Fruit fly (Drosophila melanogaster): ENCODE measurements around the gene CG15473.

Gene CG15473

DNA sequence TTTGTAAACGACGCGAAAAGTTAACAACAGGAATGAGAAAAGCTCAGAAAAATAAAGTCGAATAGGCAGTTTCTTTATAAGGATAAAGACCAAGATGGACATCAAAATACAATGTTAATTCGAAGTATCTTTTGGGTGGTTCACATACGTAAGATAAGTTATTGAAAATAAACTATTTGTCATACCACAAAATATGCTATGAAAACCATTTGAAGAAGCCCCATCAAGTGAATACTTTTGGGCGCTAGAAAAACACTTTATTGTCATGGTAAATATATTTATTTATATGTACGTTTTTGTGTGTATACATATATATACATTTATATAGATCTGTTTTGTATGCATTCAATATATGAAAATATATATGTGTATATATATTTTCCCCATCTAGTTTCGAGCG lies 3.6 kb upstream of the CG15473 start:
- TF ChIP-seq lz (GFP tag; optimal IDR thresholded peaks at IDR 0.05), result no peak
- no peak for TF ChIP-seq Hr39 (GFP tag; optimal IDR thresholded peaks at IDR 0.05)
- TF ChIP-seq CG6792 (GFP tag; optimal IDR thresholded peaks at IDR 0.05), result no peak
- no peak for TF ChIP-seq CG10631 (GFP tag; optimal IDR thresholded peaks at IDR 0.05)
- TF ChIP-seq fd85E (GFP tag; optimal IDR thresholded peaks at IDR 0.05), result no peak
- no peak for TF ChIP-seq Smox (GFP tag; optimal IDR thresholded peaks at IDR 0.05)
- TF ChIP-seq CG3032 (tag; optimal IDR thresholded peaks at IDR 0.05), result no peak
- TF ChIP-seq spab (GFP tag; optimal IDR thresholded peaks at IDR 0.05), result no peak
- TF ChIP-seq Eip75B (GFP tag; optimal IDR thresholded peaks at IDR 0.05), result no peak
- no peak for TF ChIP-seq CG32006 (GFP tag; optimal IDR thresholded peaks at IDR 0.05)
- no peak for TF ChIP-seq acj6 (GFP tag; optimal IDR thresholded peaks at IDR 0.05)
- TF ChIP-seq cyc (GFP tag; optimal IDR thresholded peaks at IDR 0.05), result no peak
- TF ChIP-seq Sox102F (GFP tag; optimal IDR thresholded peaks at IDR 0.05), result no peak

DNA sequence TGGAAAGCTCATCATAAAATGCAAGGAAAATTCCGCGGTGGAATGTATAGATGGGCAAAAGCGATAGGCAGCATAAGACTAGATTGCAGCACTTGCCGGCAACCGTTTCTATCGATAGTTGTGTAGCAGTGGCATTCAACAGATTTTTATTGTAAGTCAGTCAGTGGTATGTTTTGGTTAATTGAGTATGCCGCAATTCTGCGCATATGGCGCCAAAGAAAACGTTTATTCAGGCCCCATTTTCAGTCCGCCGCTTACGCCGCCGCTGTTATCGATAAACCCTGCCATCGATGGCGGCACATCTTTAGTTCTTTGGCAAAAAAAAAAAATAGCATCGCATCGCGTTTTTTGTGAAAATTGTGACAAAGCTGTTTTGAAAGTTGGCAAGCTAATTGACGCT lies 4.5 kb downstream of the CG15473 start, which contains the start of the genes Cbp80 and Torsin:
TSS of gene Cbp80 (plus strand) at position 265 of the 400 bp plus-strand sequence.
TSS of gene Torsin (minus strand) at position 282 of the 400 bp plus-strand sequence.
- TF ChIP-seq CG11762 (GFP tag; optimal IDR thresholded peaks at IDR 0.05; ENCODE audit: insufficient read depth), result no peak
- TF ChIP-seq CG10669 (GFP tag; optimal IDR thresholded peaks at IDR 0.05), result no peak
- TF ChIP-seq CG6163 (GFP tag; IDR thresholded peaks at IDR 0.05), result no peak; the same call in 2 of the 3 replicates
- peak; percentile 52 for TF ChIP-seq CG6808 (GFP tag; optimal IDR thresholded peaks at IDR 0.05)
- TF ChIP-seq CG3032 (tag; optimal IDR thresholded peaks at IDR 0.05), result peak; percentile 2
- TF ChIP-seq esn (GFP tag; optimal IDR thresholded peaks at IDR 0.05), result peak; percentile 38
- peak; percentile 29 for TF ChIP-seq lz (GFP tag; optimal IDR thresholded peaks at IDR 0.05)
- peak; percentile 22 for TF ChIP-seq CG31627 (GFP tag; optimal IDR thresholded peaks at IDR 0.05)

DNA sequence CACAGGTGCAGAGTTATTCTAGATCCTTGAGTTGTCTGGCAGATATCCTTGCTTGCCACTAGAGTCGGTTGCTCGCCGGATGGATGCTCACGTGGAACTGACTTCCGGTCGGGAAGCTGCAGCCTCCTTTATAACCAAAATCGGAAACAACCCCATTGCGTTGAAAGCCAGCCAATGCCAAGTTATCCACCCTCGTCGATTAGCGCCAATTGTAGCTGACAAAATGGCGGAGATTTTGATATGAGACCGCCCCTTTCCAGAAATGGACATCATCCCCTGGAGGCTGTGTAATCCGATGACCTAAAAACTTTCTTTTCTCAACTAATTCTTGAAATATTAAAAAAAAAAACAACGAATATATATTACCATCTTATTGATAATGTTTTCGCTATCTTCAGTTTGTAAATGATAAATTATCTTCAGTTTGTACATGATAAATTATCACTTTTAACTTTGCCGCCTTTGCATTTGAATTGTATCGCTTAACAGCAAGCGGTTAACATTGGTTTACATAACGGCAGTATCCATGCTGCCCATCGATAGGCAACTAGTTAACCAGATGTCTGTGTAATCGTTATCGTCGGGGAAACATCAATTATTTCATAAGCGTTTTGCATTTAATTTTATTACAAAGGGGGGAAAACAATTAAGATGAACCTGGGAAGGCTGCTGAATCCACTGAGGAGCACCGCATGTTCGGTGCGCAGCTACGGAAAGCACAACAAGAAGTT lies 6.8 kb downstream of the CG15473 start, which contains the start of the genes HLH4C and mRpL30:
TSS of gene HLH4C (minus strand) at position 99 of the 731 bp plus-strand sequence.
TSS of gene mRpL30 (plus strand) at position 556 of the 731 bp plus-strand sequence.
- TF ChIP-seq CG31627 (GFP tag; optimal IDR thresholded peaks at IDR 0.05) (no peak), CG6808 (GFP tag; optimal IDR thresholded peaks at IDR 0.05) (peak; percentile 99), lz (GFP tag; optimal IDR thresholded peaks at IDR 0.05) (no peak), Blimp-1 (GFP tag; optimal IDR thresholded peaks at IDR 0.05) (no peak), CG1621 (tag; optimal IDR thresholded peaks at IDR 0.05) (no peak), CG6854 (GFP tag; optimal IDR thresholded peaks at IDR 0.05) (no peak)

DNA sequence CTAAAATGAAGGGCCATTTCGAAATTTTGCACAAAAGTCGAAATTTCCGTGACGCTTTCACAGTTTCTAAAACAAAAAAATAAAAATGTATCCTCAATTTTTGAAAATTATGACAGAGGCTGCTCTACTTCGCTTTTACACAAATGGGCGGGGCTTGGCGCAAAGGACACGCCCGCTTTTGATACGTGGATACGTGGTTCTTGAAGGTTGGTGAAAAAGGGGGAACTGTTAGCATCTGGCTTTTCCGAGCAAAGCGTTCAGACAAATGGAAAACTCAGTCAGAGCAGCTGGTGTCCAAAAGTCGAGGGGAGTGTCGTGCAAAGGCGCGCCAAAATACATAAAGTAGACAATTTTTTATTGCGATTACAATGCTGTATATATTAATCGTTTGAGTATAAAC lies 9.5 kb downstream of the CG15473 start, which contains the start of gene CG3062:
TSS of gene CG3062 (minus strand) at position 101 of the 400 bp plus-strand sequence.
- TF ChIP-seq CG31627 (GFP tag; optimal IDR thresholded peaks at IDR 0.05) (no peak), pdm3 (GFP tag; optimal IDR thresholded peaks at IDR 0.05) (no peak), svp (GFP tag) (no peak), Hr39 (GFP tag; optimal IDR thresholded peaks at IDR 0.05) (no peak), Lpt (GFP tag; optimal IDR thresholded peaks at IDR 0.05) (no peak), CG6854 (GFP tag; optimal IDR thresholded peaks at IDR 0.05) (no peak), salr (GFP tag; optimal IDR thresholded peaks at IDR 0.05) (no peak), Ets96B (tag; optimal IDR thresholded peaks at IDR 0.05) (no peak), fd85E (GFP tag; optimal IDR thresholded peaks at IDR 0.05) (no peak), eg (GFP tag; IDR thresholded peaks at IDR 0.05) (no peak)

DNA sequence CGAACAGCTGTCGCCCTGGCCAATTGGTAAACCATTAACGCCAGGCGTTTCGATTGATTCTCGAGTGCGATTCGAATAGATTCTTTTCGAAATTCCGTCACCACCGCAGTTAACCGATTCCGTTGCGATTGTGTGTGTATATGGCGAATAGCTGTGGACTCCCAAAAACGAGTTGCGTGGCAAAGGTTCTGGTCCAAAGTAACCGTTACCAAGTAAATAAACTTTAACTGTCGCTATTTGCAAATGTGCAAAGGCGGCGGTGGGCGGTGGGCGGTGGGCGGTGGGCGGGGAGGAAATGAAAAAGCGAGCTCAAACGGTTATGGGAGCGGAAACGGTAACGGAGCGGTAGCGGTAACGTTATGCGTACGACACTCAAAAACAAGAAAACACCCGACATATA lies 10.4 kb downstream of the CG15473 start, which contains the start of gene CG3081:
TSS of gene CG3081 (minus strand) at position 101 of the 400 bp plus-strand sequence.
- TF ChIP-seq Eip93F (GFP tag; optimal IDR thresholded peaks at IDR 0.05), result no peak
- TF ChIP-seq CG8319 (GFP tag; optimal IDR thresholded peaks at IDR 0.05), result no peak
- TF ChIP-seq dsx (GFP tag; optimal IDR thresholded peaks at IDR 0.05; ENCODE audit: poor library complexity, severe bottlenecking), result no peak
- no peak for TF ChIP-seq Blimp-1 (GFP tag; optimal IDR thresholded peaks at IDR 0.05)
- no peak for TF ChIP-seq CG11294 (GFP tag; IDR thresholded peaks at IDR 0.05)
- TF ChIP-seq fd85E (GFP tag; optimal IDR thresholded peaks at IDR 0.05), result no peak
- TF ChIP-seq eg (GFP tag; IDR thresholded peaks at IDR 0.05), result no peak
- no peak for TF ChIP-seq svp (GFP tag)
- TF ChIP-seq Sox102F (GFP tag; optimal IDR thresholded peaks at IDR 0.05), result no peak
- no peak for TF ChIP-seq salr (GFP tag; optimal IDR thresholded peaks at IDR 0.05)
- TF ChIP-seq dac (GFP tag; optimal IDR thresholded peaks at IDR 0.05), result no peak
- TF ChIP-seq CG3032 (tag; optimal IDR thresholded peaks at IDR 0.05), result no peak
- no peak for TF ChIP-seq spab (GFP tag; optimal IDR thresholded peaks at IDR 0.05)
- no peak for TF ChIP-seq OdsH (GFP tag; optimal IDR thresholded peaks at IDR 0.05)
- no peak for TF ChIP-seq Hr38 (GFP tag; optimal IDR thresholded peaks at IDR 0.05)
- no peak for TF ChIP-seq lz (GFP tag; optimal IDR thresholded peaks at IDR 0.05)
- TF ChIP-seq ss (GFP tag; optimal IDR thresholded peaks at IDR 0.05), result no peak
- no peak for TF ChIP-seq acj6 (GFP tag; optimal IDR thresholded peaks at IDR 0.05)
